Fruit fly (Drosophila melanogaster) Kc167 (cell line): ENCODE data around the gene Ced-12.

Source experiments
- Myc ChIP-seq: fragments of >200 bp; optimal IDR thresholded peaks from 2 replicates; lab custom pipeline; 2017; ENCODE audit warnings: missing external identifiers
- Sin3A ChIP-seq: fragments of >200 bp; optimal IDR thresholded peaks from 2 replicates; lab custom pipeline; 2018; ENCODE audit warnings: missing external identifiers
- h ChIP-seq: fragments of >200 bp; optimal IDR thresholded peaks from 3 replicates; lab custom pipeline; 2018; ENCODE audit warnings: missing external identifiers
- insv ChIP-seq: fragments of >200 bp; optimal IDR thresholded peaks from 3 replicates; lab custom pipeline; 2018; ENCODE audit warnings: missing external identifiers
- psq ChIP-seq: fragments of >200 bp; optimal IDR thresholded peaks from 2 replicates; lab custom pipeline; 2017; ENCODE audit warnings: missing external identifiers
- ttk ChIP-seq: sonication (Bioruptor generic); optimal IDR thresholded peaks from 2 replicates; lab custom pipeline; 2017; ENCODE audit warnings: missing external identifiers

dm6 chr2L:12093652-12094051 is 4.0 kb upstream of the Ced-12 start:
- no peak for TF ChIP-seq Sin3A
- no peak for TF ChIP-seq ttk (lab: Kevin White, UChicago)
- no peak for TF ChIP-seq Myc
- no peak for TF ChIP-seq psq
- TF ChIP-seq h = no peak
- TF ChIP-seq insv (lab: Kevin White, UChicago) = no peak
